Fruit fly (Drosophila melanogaster): ENCODE data around the gene Nup205.

Nup205 gene

dm6 chrX:19844010-19844766 lies 7.8 kb upstream of the Nup205 start:
- TF ChIP-seq EcR (GFP tag; optimal IDR thresholded peaks at IDR 0.05) (no peak), usp (GFP tag; optimal IDR thresholded peaks at IDR 0.05) (no peak), CG8478 (optimal IDR thresholded peaks at IDR 0.05) (no peak), Dll (optimal IDR thresholded peaks at IDR 0.05) (no peak), pan (optimal IDR thresholded peaks at IDR 0.05) (no peak), psq (optimal IDR thresholded peaks at IDR 0.05) (no peak)

DNA sequence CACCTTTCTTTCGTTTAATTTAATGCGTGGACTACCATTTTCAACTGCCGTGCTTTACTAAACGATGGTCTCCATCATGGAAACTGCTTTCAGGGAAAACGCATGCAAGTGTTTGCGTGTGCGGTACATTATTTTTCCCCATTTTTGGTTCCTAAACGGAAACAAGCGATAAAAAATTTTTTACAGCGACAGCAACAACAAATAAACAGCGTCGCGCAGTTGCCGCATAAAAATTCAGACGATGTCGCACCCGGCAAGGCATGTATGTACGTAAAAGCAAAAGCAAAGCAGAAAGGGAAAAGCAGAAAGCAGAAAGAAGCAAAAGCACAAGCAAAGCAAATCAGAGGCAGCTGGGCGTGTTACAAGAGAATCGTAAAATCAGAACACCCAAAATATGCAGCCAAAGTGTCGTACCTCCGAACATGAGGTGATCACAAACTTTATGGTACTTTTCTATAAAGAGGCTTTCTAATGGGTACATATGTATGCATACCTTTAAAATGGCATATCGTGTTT lies 6.4 kb upstream of the Nup205 start:
- TF ChIP-seq CG8478 (optimal IDR thresholded peaks at IDR 0.05) (no peak), pan (optimal IDR thresholded peaks at IDR 0.05) (no peak), psq (optimal IDR thresholded peaks at IDR 0.05) (no peak), EcR (GFP tag; optimal IDR thresholded peaks at IDR 0.05) (no peak), usp (GFP tag; optimal IDR thresholded peaks at IDR 0.05) (no peak), Dll (optimal IDR thresholded peaks at IDR 0.05) (no peak)

DNA sequence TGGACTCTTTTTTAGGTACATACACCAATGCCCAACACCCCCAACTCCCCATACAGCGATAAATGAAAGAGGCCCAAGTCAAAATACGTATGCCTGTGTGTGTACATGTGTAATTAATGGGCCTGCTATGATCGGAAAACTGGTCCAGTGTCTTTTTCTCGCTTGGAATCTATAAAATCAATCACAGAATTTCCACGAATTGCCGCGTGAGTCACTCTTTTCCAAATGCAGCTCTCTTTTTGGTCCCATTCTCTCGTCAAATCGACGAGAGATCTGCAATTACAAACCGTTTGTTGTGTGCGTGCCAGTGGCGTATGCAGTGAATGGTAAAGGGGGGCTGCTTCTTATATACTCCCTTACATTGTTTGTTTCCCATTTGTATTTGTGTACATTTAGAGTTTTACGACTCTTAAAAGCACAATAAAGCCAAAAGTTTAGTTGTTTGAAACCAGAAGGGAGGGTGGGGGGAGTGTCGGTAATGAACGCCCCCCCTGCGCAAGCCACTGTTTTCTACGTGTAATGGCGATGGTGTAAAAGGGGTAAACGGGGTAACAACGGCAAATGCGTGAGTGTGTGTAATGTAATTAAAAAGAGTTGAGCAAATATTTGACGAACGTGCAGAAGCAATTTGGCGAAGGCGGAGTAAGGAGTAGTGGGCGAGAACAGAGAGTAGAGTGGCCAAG lies 5.2 kb upstream of the Nup205 start:
- peak; percentile 23 for TF ChIP-seq Dll (optimal IDR thresholded peaks at IDR 0.05)
- TF ChIP-seq CG8478 (optimal IDR thresholded peaks at IDR 0.05) = no peak

- TF ChIP-seq pan (optimal IDR thresholded peaks at IDR 0.05) = no peak
- TF ChIP-seq usp (GFP tag; optimal IDR thresholded peaks at IDR 0.05) = no peak
- TF ChIP-seq psq (optimal IDR thresholded peaks at IDR 0.05) = no peak
- no peak for TF ChIP-seq EcR (GFP tag; optimal IDR thresholded peaks at IDR 0.05)
- no peak for TF ChIP-seq Dll (optimal IDR thresholded peaks at IDR 0.05)
- TF ChIP-seq CG8478 (optimal IDR thresholded peaks at IDR 0.05) = no peak
These were observed 3.6 kb upstream of the Nup205 start for dm6 chrX:19848342-19848793.

- TF ChIP-seq EcR (GFP tag; optimal IDR thresholded peaks at IDR 0.05) (no peak), usp (GFP tag; optimal IDR thresholded peaks at IDR 0.05) (no peak), CG8478 (optimal IDR thresholded peaks at IDR 0.05) (no peak), pan (optimal IDR thresholded peaks at IDR 0.05) (no peak), Dll (optimal IDR thresholded peaks at IDR 0.05) (no peak), psq (optimal IDR thresholded peaks at IDR 0.05) (no peak)
These were observed 1.4 kb upstream of the Nup205 start for dm6 chrX:19850503-19851094.

DNA sequence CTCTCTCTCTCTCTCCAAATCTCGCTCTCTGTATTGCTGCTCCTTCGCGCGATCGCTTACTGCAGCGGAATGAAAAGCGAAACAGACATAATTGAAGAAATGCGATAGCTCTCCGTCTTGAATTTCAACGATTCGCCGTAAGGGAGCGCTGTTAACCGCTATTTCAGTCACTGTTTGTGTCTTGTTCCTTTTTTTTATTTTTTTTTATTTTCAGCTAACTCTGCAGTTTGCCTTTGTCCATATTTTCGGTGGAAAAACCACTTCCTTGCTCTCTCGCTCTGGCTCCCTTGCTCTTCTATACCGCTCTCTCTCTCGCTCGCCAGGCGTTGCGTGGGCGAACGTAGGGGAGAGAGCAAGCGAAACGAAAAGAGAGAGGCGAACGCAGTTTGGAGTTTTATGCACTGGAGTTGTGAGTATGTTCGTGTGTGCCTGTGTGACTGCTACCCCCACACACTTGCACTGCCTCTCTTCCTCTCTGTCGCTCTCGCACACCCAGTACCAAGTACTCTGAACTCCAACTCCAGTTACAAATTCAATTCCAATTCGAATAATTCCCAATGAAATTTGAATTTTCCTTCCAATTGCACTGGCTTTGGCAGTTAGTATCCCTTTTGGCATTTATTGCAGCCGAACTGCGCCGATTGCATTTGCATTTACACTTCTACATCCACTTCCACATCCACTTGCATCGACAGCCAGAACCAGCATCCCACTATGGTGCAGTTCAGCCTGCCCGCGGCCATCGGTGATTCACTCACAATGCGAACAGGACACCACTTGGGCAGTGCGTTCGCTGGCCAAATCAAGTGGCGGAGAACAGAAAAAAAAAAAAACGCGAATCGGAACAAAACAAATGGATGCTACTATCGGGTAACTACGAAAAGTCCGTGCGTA lies 672 bp upstream of the Nup205 start:
- TF ChIP-seq usp (GFP tag; optimal IDR thresholded peaks at IDR 0.05) = no peak
- no peak for TF ChIP-seq EcR (GFP tag; optimal IDR thresholded peaks at IDR 0.05)
- no peak for TF ChIP-seq pan (optimal IDR thresholded peaks at IDR 0.05)
- TF ChIP-seq CG8478 (optimal IDR thresholded peaks at IDR 0.05) = peak; percentile 43
- peak; percentile 73 for TF ChIP-seq Dll (optimal IDR thresholded peaks at IDR 0.05)
- TF ChIP-seq psq (optimal IDR thresholded peaks at IDR 0.05) = no peak

DNA sequence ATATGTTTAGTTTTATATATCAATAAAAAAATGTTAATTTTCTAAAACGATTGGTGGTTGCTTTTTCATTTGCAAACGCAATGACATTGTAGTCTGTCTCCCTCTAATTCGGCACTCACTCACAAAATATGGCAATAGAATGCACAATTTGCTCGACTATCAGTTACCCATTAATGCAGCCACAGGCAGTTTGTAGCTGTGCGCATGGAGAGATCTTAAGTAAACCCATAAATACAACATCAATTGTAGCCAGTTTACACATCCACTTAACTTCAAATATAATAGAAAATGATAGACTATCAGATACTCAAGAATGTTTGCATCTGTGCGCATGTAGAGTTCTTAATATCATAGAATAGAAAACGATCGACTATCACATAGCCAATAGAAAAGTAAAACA lies 7.3 kb downstream of the Nup205 start:
- no peak for TF ChIP-seq usp (GFP tag; optimal IDR thresholded peaks at IDR 0.05)
- TF ChIP-seq Dll (optimal IDR thresholded peaks at IDR 0.05) = no peak
- TF ChIP-seq psq (optimal IDR thresholded peaks at IDR 0.05) = no peak
- no peak for TF ChIP-seq EcR (GFP tag; optimal IDR thresholded peaks at IDR 0.05)
- no peak for TF ChIP-seq pan (optimal IDR thresholded peaks at IDR 0.05)
- no peak for TF ChIP-seq CG8478 (optimal IDR thresholded peaks at IDR 0.05)

DNA sequence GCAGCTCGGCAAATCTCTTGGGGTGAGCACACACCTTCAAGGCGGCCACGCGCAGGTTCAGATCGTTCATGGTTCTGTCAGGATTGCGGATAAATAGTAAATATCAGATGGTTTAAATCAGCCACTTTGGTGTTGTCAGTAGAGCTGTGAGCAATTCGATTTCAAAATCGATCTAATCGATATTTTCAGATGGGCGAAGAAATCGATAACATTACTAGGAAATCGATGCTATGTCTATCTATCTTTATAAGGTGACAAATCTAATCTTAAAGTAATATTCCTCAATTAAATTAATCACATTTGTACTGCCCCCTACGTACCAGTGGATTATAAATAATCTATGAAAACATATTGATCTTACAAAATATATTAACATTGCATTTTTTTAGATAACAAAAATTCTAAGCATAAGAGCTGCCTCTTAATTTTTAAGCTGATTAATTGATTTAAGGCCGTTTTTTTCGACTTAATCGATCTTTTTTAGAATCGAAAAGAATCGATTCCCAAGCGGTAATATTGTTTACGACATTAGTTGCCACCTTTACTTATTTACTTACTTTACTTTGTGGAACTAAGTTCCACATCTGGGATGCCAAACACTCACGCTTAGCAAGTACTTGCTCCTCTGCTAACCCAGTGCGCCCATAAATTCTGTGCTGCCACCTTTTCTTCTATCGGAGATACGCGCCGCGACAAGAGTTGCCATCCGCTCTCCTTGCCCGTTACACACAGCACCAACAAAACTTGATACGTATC lies 13.6 kb downstream of the Nup205 start, which contains the start of gene THADA:
THADA (minus strand) TSS at position 136 of the 756 bp plus-strand sequence.
- TF ChIP-seq usp (GFP tag; optimal IDR thresholded peaks at IDR 0.05) = no peak
- no peak for TF ChIP-seq CG8478 (optimal IDR thresholded peaks at IDR 0.05)
- TF ChIP-seq pan (optimal IDR thresholded peaks at IDR 0.05) = no peak

- TF ChIP-seq Dll (optimal IDR thresholded peaks at IDR 0.05) (peak; percentile 71), pan (optimal IDR thresholded peaks at IDR 0.05) (no peak), EcR (GFP tag; optimal IDR thresholded peaks at IDR 0.05) (no peak), usp (GFP tag; optimal IDR thresholded peaks at IDR 0.05) (no peak), CG8478 (optimal IDR thresholded peaks at IDR 0.05) (peak; percentile 67)
These were observed 14.3 kb downstream of the Nup205 start, which contains the start of gene Hers for dm6 chrX:19866145-19866972. Hers (plus strand) TSS chrX:19866146.

DNA sequence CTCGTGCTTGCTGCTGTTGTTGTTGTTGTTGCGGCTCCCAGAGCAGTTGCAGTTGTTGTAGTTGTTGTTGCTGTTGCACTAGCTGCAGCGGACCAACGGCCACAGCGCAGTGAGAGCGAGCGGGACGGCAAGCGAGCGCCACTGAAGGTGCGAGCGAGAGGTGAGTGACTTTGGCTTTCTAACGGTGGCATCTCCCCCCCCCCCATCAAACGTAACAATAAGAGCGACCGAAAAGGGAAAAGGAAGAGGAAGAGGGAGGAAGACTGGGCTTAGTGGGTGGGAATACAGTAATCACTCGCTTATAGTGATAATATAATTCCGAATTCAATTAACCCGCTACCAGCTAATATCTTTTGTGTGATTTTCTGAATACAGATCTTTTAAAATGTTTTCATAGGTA lies 15.0 kb downstream of the Nup205 start:
- TF ChIP-seq pan (optimal IDR thresholded peaks at IDR 0.05) (no peak), CG8478 (optimal IDR thresholded peaks at IDR 0.05) (no peak), EcR (GFP tag; optimal IDR thresholded peaks at IDR 0.05) (no peak), usp (GFP tag; optimal IDR thresholded peaks at IDR 0.05) (no peak), Dll (optimal IDR thresholded peaks at IDR 0.05) (no peak), psq (optimal IDR thresholded peaks at IDR 0.05) (no peak)
